Worm (Caenorhabditis elegans) whole organism, L4 larva: Measurements from ENCODE around the gene fbxb-20.
A peak's percentile ranks its signal among the peaks of the same experiment; 100 is the strongest.

Source experiments
- T26A8.4 ChIP-seq: fragments of 200-800 bp; sonication (Bioruptor generic); IDR thresholded peaks from 2 replicates; pipeline ENCODE4 v1.3.6; 2022; ENCODE audit warnings: missing genetic modification characterization, missing compliant biosample characterization
- Y5F2A.4 ChIP-seq: fragments of 200-800 bp; sonication (Bioruptor generic); optimal IDR thresholded peaks from 2 replicates; lab custom pipeline; 2018; ENCODE audit warnings: mild to moderate bottlenecking, missing genetic modification characterization, missing compliant biosample characterization
- aha-1 ChIP-seq: fragments of 150-350 bp; peaks from one replicate; lab custom pipeline; 2014; ENCODE audit warnings: missing biosample characterization, missing genetic modification characterization
- arid-1 ChIP-seq: fragments of 200-800 bp; sonication (Bioruptor generic); conservative IDR thresholded peaks from 2 replicates; pipeline ENCODE4 v1.3.6; 2022; ENCODE audit warnings: missing genetic modification reagents, missing genetic modification characterization, missing compliant biosample characterization
- ceh-44 ChIP-seq: fragments of 200-800 bp; sonication (Bioruptor generic); IDR thresholded peaks from 2 replicates; pipeline ENCODE4 v1.3.6; 2022; ENCODE audit warnings: missing genetic modification reagents, missing genetic modification characterization, missing compliant biosample characterization
- ceh-62 ChIP-seq: sonication (generic microtip); optimal IDR thresholded peaks from 2 replicates; lab custom pipeline; 2017; ENCODE audit warnings: missing biosample characterization, missing genetic modification characterization
- ces-1 ChIP-seq: fragments of 150-350 bp; sonication (generic microtip); optimal IDR thresholded peaks from 4 replicates; lab custom pipeline; 2014; ENCODE audit warnings: missing biosample characterization, missing genetic modification reagents, missing genetic modification characterization
- dmd-9 ChIP-seq: fragments of 200-800 bp; sonication (Bioruptor generic); IDR thresholded peaks from 2 replicates; pipeline ENCODE4 v1.3.6; 2022; ENCODE audit warnings: missing genetic modification reagents, missing genetic modification characterization, missing compliant biosample characterization
- egl-43 ChIP-seq: fragments of 200-800 bp; sonication (Bioruptor generic); IDR thresholded peaks from 2 replicates; pipeline ENCODE4 v1.3.6; 2022; ENCODE audit warnings: missing genetic modification reagents, missing genetic modification characterization, missing compliant biosample characterization
- fos-1 ChIP-seq: fragments of 150-350 bp; optimal IDR thresholded peaks from 2 replicates; lab custom pipeline; 2014; ENCODE audit warnings: missing biosample characterization, missing genetic modification characterization
- gei-8 ChIP-seq: fragments of 200-800 bp; sonication (Bioruptor generic); optimal IDR thresholded peaks from 2 replicates; lab custom pipeline; 2018; ENCODE audit warnings: mild to moderate bottlenecking, missing genetic modification characterization, missing compliant biosample characterization
- hlh-30 ChIP-seq: sonication (generic microtip); optimal IDR thresholded peaks from 2 replicates; lab custom pipeline; 2017; ENCODE audit warnings: antibody characterized with exemption, mild to moderate bottlenecking, missing genetic modification characterization, missing compliant biosample characterization; ENCODE audit not compliant: insufficient read depth
- lim-7 ChIP-seq: fragments of 200-800 bp; sonication (Bioruptor generic); IDR thresholded peaks from 2 replicates; pipeline ENCODE4 v1.3.6; 2022; ENCODE audit warnings: missing genetic modification characterization, missing compliant biosample characterization
- lin-13 ChIP-seq: fragments of 150-350 bp; optimal IDR thresholded peaks from 2 replicates; lab custom pipeline; 2014; ENCODE audit warnings: missing biosample characterization, missing genetic modification reagents, missing genetic modification characterization
- lir-3 ChIP-seq: sonication (generic microtip); optimal IDR thresholded peaks from 2 replicates; lab custom pipeline; 2016; ENCODE audit warnings: mild to moderate bottlenecking, missing genetic modification characterization, missing compliant biosample characterization
- lsy-2 ChIP-seq, 2 experiments: fragments of 150-350 bp in 1 of 2; sonication (generic microtip) in 1 of 2; optimal IDR thresholded peaks; 2 replicates each; lab custom pipeline; 2014 to 2017; ENCODE audit warnings: missing biosample characterization in 2 of 2, missing genetic modification characterization in 2 of 2
- madf-5 ChIP-seq, 2 experiments: fragments of 200-800 bp; sonication (Bioruptor generic); IDR thresholded peaks; 2 replicates each; pipeline ENCODE4 v1.3.6; 2022; ENCODE audit warnings: missing compliant biosample characterization in 2 of 2, missing genetic modification characterization in 2 of 2
- mes-2 ChIP-seq: sonication (generic microtip); optimal IDR thresholded peaks from 2 replicates; lab custom pipeline; 2016; ENCODE audit warnings: missing genotype, mild to moderate bottlenecking, missing genetic modification characterization, missing compliant biosample characterization; ENCODE audit not compliant: poor library complexity, severe bottlenecking
- nhr-10 ChIP-seq: fragments of 150-350 bp; optimal IDR thresholded peaks from 2 replicates; lab custom pipeline; 2014; ENCODE audit warnings: missing biosample characterization, missing genetic modification characterization
- nhr-41 ChIP-seq: fragments of 200-800 bp; sonication (Bioruptor generic); IDR thresholded peaks from 2 replicates; pipeline ENCODE4 v1.3.6; 2022; ENCODE audit warnings: missing genetic modification reagents, missing genetic modification characterization, missing compliant biosample characterization
- nhr-48 ChIP-seq: sonication (generic microtip); optimal IDR thresholded peaks from 2 replicates; lab custom pipeline; 2016; ENCODE audit warnings: mild to moderate bottlenecking, missing genetic modification characterization, missing compliant biosample characterization
- pha-4 ChIP-seq, 2 experiments: fragments of 150-350 bp in 1 of 2; fragments of 200-800 bp in 1 of 2; sonication (Bioruptor generic) in 1 of 2; IDR thresholded peaks in 1 of 2; optimal IDR thresholded peaks in 1 of 2; 2 replicates each; pipeline versions ENCODE4 v1.3.6 to Lab custom; 2014 to 2022; ENCODE audit warnings: missing genetic modification characterization in 2 of 2, missing genetic modification reagents in 2 of 2, missing biosample characterization in 1 of 2, missing compliant biosample characterization in 1 of 2
- php-3 ChIP-seq: fragments of 200-800 bp; sonication (Bioruptor generic); IDR thresholded peaks from 2 replicates; pipeline ENCODE4 v1.3.6; 2022; ENCODE audit warnings: missing genetic modification reagents, missing genetic modification characterization, missing compliant biosample characterization
- set-16 ChIP-seq: fragments of 200-800 bp; sonication (Bioruptor generic); IDR thresholded peaks from 2 replicates; pipeline ENCODE4 v1.3.6; 2022; ENCODE audit warnings: missing genetic modification reagents, missing genetic modification characterization, missing compliant biosample characterization
- snpc-1.2 ChIP-seq: fragments of 200-800 bp; sonication (Bioruptor generic); IDR thresholded peaks from 2 replicates; pipeline ENCODE4 v1.3.6; 2022; ENCODE audit warnings: missing genetic modification reagents, missing genetic modification characterization, missing compliant biosample characterization
- snpc-4 ChIP-seq: fragments of 150-350 bp; optimal IDR thresholded peaks from 2 replicates; lab custom pipeline; 2014; ENCODE audit warnings: missing biosample characterization, missing genetic modification characterization
- spr-1 ChIP-seq: sonication (generic microtip); optimal IDR thresholded peaks from 2 replicates; lab custom pipeline; 2016; ENCODE audit warnings: mild to moderate bottlenecking, missing genetic modification characterization, missing compliant biosample characterization
- tag-97 ChIP-seq: fragments of 200-800 bp; sonication (Bioruptor generic); IDR thresholded peaks from 2 replicates; pipeline ENCODE4 v1.3.6; 2022; ENCODE audit warnings: missing genetic modification characterization, missing compliant biosample characterization
- unc-130 ChIP-seq: sonication (generic microtip); optimal IDR thresholded peaks from 2 replicates; lab custom pipeline; 2016; ENCODE audit warnings: missing genetic modification reagents, missing genetic modification characterization, missing compliant biosample characterization
- zip-11 ChIP-seq: fragments of 200-800 bp; sonication (Bioruptor generic); IDR thresholded peaks from 2 replicates; pipeline ENCODE4 v1.3.6; 2022; ENCODE audit warnings: missing genetic modification characterization, missing compliant biosample characterization
- ztf-11 ChIP-seq: fragments of 150-350 bp; optimal IDR thresholded peaks from 2 replicates; lab custom pipeline; 2014; ENCODE audit warnings: missing biosample characterization, missing genetic modification characterization
- ztf-7 ChIP-seq: fragments of 150-350 bp; optimal IDR thresholded peaks from 2 replicates; lab custom pipeline; 2014; ENCODE audit warnings: missing biosample characterization, missing genetic modification characterization

The fbxb-20 gene

DNA sequence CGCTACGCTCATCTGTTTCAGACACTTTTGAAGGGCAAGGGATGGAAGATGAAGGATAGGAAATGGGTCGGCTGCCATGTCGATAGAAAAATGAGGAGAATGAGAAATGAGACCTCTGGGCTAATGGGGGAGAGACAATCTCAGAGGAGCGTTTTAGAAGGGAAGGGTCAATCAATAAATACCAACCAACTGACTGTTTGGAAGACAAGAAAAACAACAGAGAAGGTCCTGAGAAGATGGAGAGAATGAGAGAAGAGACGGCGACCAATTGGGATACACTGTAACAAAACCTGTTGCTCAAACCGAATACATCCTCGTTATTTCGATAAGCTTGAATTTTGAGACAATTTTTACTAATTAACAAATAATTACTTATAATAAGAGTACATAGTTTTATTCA is 3.0 kb upstream of the fbxb-20 start, which contains the start of gene fbxb-15 (continued):
- no peak for TF ChIP-seq lsy-2 (tag; optimal IDR thresholded peaks at IDR 0.05; lab: Kevin White, UChicago)

- TF ChIP-seq nhr-48 (tag; lab: Kevin White, UChicago): no peak
- no peak for TF ChIP-seq lim-7 (GFP tag; lab: Robert Waterston, UW)
- no peak for TF ChIP-seq zip-11 (GFP tag; lab: Robert Waterston, UW)
- no peak for TF ChIP-seq unc-130 (GFP tag; lab: Kevin White, UChicago)
- TF ChIP-seq ceh-62 (tag; lab: Kevin White, UChicago): no peak
- TF ChIP-seq nhr-41: no peak
- TF ChIP-seq hlh-30: no peak
- no peak for TF ChIP-seq dmd-9 (GFP tag; lab: Robert Waterston, UW)
- TF ChIP-seq lsy-2 (tag; optimal IDR thresholded peaks at IDR 0.05; lab: Kevin White, UChicago): no peak
- TF ChIP-seq php-3: no peak
Observed at ce11 chrII:1651804-1652203, 1.4 kb upstream of the fbxb-20 start, which contains the start of gene fbxb-16. Gene fbxb-16 (minus strand): TSS chrII:1651904.

DNA sequence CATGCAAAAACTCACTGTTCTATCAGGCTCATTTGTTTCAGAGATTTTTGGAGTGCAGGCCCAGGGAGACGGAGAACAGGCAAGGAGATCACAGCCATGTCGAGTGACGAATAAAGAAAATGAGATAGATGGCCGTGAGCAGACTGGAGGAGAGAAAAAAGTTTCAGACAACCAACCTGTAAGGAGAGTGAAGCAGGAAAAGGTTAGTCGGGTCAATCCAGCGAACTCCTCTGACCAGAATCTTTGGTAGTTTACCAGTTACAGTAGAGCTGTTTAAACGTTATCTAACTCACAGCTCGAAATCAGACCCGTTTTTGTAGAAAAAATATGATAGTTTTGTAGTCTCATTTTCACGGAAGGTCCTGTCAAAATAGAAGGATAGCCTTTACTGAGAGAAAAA is 1.6 kb downstream of the fbxb-20 start, which contains the start of gene fbxb-21:
Gene fbxb-21 (minus strand): TSS at position 101 of the 400 bp plus-strand sequence.
- TF ChIP-seq fos-1 (tag; lab: Kevin White, UChicago) (no peak), lir-3 (tag; lab: Kevin White, UChicago) (no peak), tag-97 (GFP tag; lab: Robert Waterston, UW) (no peak), nhr-10 (tag; lab: Kevin White, UChicago) (no peak), madf-5 (GFP tag; IDR thresholded peaks at IDR 0.05; lab: Robert Waterston, UW) (no peak), ztf-7 (no peak), ceh-44 (GFP tag; lab: Robert Waterston, UW) (no peak), Y5F2A.4 (GFP tag; lab: Kevin White, UChicago) (no peak), ces-1 (GFP tag; lab: Kevin White, UChicago) (no peak), snpc-1.2 (GFP tag; lab: Robert Waterston, UW) (no peak), spr-1 (tag; lab: Kevin White, UChicago) (no peak), gei-8 (GFP tag; lab: Kevin White, UChicago) (no peak), lin-13 (GFP tag; lab: Kevin White, UChicago) (no peak)

DNA sequence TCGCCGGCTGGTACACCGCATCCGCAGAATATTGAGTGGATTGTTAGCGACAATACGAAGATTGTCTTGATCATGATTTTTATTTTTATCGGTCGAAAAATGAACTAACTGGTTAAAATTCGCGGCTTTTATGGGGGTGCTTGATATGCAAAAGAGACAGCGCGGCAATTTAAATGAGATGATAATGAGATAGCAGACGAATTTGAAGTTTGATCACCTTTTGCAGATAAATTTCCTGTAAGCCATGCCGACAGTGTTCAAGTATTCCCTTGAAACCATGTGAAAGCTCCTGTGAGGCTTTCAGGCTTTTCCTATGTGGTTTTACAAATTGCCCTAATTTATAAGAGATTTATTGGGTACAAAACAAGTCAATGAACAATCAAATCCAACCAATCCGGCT is 4.2 kb downstream of the fbxb-20 start, which contains the start of gene ZC204.17:
Gene ZC204.17 (minus strand): TSS at position 101 of the 400 bp plus-strand sequence.
- TF ChIP-seq arid-1 (GFP tag; lab: Robert Waterston, UW) (no peak), ceh-62 (tag; lab: Kevin White, UChicago) (no peak), ztf-11 (tag; lab: Kevin White, UChicago) (no peak), pha-4 (GFP tag; IDR thresholded peaks at IDR 0.05; lab: Robert Waterston, UW) (no peak), pha-4 (tag; optimal IDR thresholded peaks at IDR 0.05; lab: Kevin White, UChicago) (no peak)
- TF ChIP-seq, all 104 proteins: peak for 0

DNA sequence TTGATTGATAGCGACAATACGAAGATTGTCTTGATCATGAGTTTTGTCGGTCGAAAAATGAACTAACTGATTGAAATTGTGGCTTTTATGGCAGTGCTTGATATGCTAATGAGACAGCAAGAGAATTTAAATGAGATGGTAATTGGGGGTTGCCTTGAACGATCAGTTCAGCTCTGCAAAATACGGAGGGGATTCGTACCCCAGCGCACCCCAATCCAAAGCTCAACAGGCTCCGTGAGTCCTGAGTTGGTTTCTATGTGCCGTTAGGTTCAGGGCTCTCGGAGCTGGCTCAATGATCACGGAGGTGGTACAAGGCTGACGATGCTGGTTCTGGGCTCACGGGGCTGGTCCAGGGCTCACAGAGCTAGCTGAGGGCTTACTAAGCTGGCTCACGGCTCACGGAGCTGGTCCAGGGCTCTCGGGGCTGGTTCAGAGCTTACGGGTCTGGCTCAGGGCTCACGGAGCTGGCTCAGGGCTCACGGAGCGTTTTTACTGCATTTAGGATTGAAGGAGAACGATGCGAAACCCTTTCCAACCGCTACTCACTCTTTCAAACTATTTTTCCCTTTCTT is 5.5 kb downstream of the fbxb-20 start, which contains the start of gene ZC204.6:
Gene ZC204.6 (minus strand): TSS at position 51 of the 572 bp plus-strand sequence.
- TF ChIP-seq T26A8.4: no peak
- no peak for TF ChIP-seq lim-7 (GFP tag; lab: Robert Waterston, UW)
- no peak for TF ChIP-seq lsy-2 (tag; optimal IDR thresholded peaks at IDR 0.05; lab: Kevin White, UChicago)
- peak; percentile 42 for TF ChIP-seq aha-1
- TF ChIP-seq egl-43 (GFP tag; lab: Robert Waterston, UW): 0 out of 2 replicates have a peak, but pooled peaks have one; percentile 27
- no peak for TF ChIP-seq snpc-4
- TF ChIP-seq mes-2 (tag; lab: Kevin White, UChicago): no peak
- peak; percentile 93 for TF ChIP-seq set-16 (GFP tag; lab: Robert Waterston, UW)
